Worm (Caenorhabditis elegans): ENCODE measurements around the gene Y53F4B.20.

Y53F4B.20 gene

ce11 chrII:15089896-15090230 lies 5.6 kb downstream of the Y53F4B.20 start, which contains the start of gene Y53F4B.21:
Y53F4B.21 (plus strand) TSS chrII:15090180.
- TF ChIP-seq ceh-58 (GFP tag; IDR thresholded peaks at IDR 0.05) (no peak), attf-3 (GFP tag; conservative IDR thresholded peaks at IDR 0.05) (peak; percentile 84)

ce11 chrII:15096328-15096727 lies 12.1 kb downstream of the Y53F4B.20 start:
- TF ChIP-seq bed-2 (GFP tag; IDR thresholded peaks at IDR 0.05) = 0 out of 2 replicates have a peak, but pooled peaks have one; percentile 39

- TF ChIP-seq lsy-27 (tag; optimal IDR thresholded peaks at IDR 0.05; ENCODE audit: borderline replicate concordance, insufficient read depth) (no peak), F37B4.10 (GFP tag; IDR thresholded peaks at IDR 0.05) (0 out of 2 replicates have a peak, but pooled peaks have one; percentile 42), D2030.7 (GFP tag; IDR thresholded peaks at IDR 0.05) (no peak)
Measured at ce11 chrII:15107184-15107583, 22.9 kb downstream of the Y53F4B.20 start.

ce11 chrII:15109844-15110243 lies 25.6 kb downstream of the Y53F4B.20 start, which contains the start of gene Y53F4B.39:
Y53F4B.39 (plus strand) TSS chrII:15110144.
- TF ChIP-seq ceh-58 (GFP tag; IDR thresholded peaks at IDR 0.05) (no peak), hmg-20 (GFP tag; IDR thresholded peaks at IDR 0.05) (no peak), sdz-38 (tag; optimal IDR thresholded peaks at IDR 0.05) (no peak), tlf-1 (GFP tag; optimal IDR thresholded peaks at IDR 0.05) (no peak), Y53G8AR.9 (GFP tag; conservative IDR thresholded peaks at IDR 0.05) (no peak), madf-6 (GFP tag; IDR thresholded peaks at IDR 0.05) (no peak), akir-1 (GFP tag; optimal IDR thresholded peaks at IDR 0.05) (no peak), ceh-100 (GFP tag; IDR thresholded peaks at IDR 0.05) (no peak)

- TF ChIP-seq dox-1 (GFP tag; IDR thresholded peaks at IDR 0.05) (0 out of 2 replicates have a peak, but pooled peaks have one; percentile 22), cebp-1 (GFP tag; IDR thresholded peaks at IDR 0.05) (no peak), cebp-1 (tag; optimal IDR thresholded peaks at IDR 0.05) (peak; percentile 36), D2030.7 (GFP tag; IDR thresholded peaks at IDR 0.05) (no peak), nhr-80 (tag; optimal IDR thresholded peaks at IDR 0.05) (peak; percentile 64)
Measured at ce11 chrII:15111352-15111751, 27.1 kb downstream of the Y53F4B.20 start.

- peak; percentile 38 for TF ChIP-seq lsl-1 (GFP tag; optimal IDR thresholded peaks at IDR 0.05)
- TF ChIP-seq nhr-120 (GFP tag; IDR thresholded peaks at IDR 0.05) = no peak
- TF ChIP-seq egl-44 (GFP tag; IDR thresholded peaks at IDR 0.05) = no peak
- TF ChIP-seq attf-3 (GFP tag; conservative IDR thresholded peaks at IDR 0.05) = peak; percentile 84
- TF ChIP-seq lir-1 (GFP tag; conservative IDR thresholded peaks at IDR 0.05) = no peak
- no peak for TF ChIP-seq ceh-91 (GFP tag; IDR thresholded peaks at IDR 0.05)
- no peak for TF ChIP-seq somi-1 (GFP tag; optimal IDR thresholded peaks at IDR 0.05)
- no peak for TF ChIP-seq tlf-1 (GFP tag; optimal IDR thresholded peaks at IDR 0.05)
- TF ChIP-seq B0261.1 (tag; optimal IDR thresholded peaks at IDR 0.05) = no peak
- no peak for TF ChIP-seq lsy-27 (tag; optimal IDR thresholded peaks at IDR 0.05; ENCODE audit: borderline replicate concordance, insufficient read depth)
- TF ChIP-seq ets-4 (GFP tag; optimal IDR thresholded peaks at IDR 0.05) = no peak
- no peak for TF ChIP-seq hsf-1 (GFP tag; IDR thresholded peaks at IDR 0.05)
- no peak for TF ChIP-seq rec-8 (tag; optimal IDR thresholded peaks at IDR 0.05)
- TF ChIP-seq lin-40 (tag; optimal IDR thresholded peaks at IDR 0.05) = peak; percentile 19
- no peak for TF ChIP-seq lin-54 (GFP tag; optimal IDR thresholded peaks at IDR 0.05)
- peak; percentile 98 for TF ChIP-seq cebp-1 (GFP tag; IDR thresholded peaks at IDR 0.05)
- TF ChIP-seq cebp-1 (tag; optimal IDR thresholded peaks at IDR 0.05) = peak; percentile 99
- no peak for TF ChIP-seq pha-4 (tag; optimal IDR thresholded peaks at IDR 0.05)
- peak in 1 of 3 experiments; percentile 35 for TF ChIP-seq lin-35 (GFP tag; optimal IDR thresholded peaks at IDR 0.05)
- TF ChIP-seq aptf-3 (GFP tag; IDR thresholded peaks at IDR 0.05) = no peak
- TF ChIP-seq attf-5 (GFP tag; optimal IDR thresholded peaks at IDR 0.05) = peak; percentile 77
- peak; percentile 22 for TF ChIP-seq F23B12.7 (tag; optimal IDR thresholded peaks at IDR 0.05; ENCODE audit: insufficient read depth)
- TF ChIP-seq Y53G8AR.9 (GFP tag; conservative IDR thresholded peaks at IDR 0.05) = no peak
- TF ChIP-seq ceh-27 (GFP tag; optimal IDR thresholded peaks at IDR 0.05) = no peak
- no peak for TF ChIP-seq chd-7 (tag; optimal IDR thresholded peaks at IDR 0.05)
Measured at ce11 chrII:15119537-15120360, 35.5 kb downstream of the Y53F4B.20 start, which contains the start of gene arp-1. arp-1 (plus strand) TSS chrII:15120301.

Data from whole organism, young adult.